Worm (Caenorhabditis elegans): ENCODE results near the gene T03F7.6.

The T03F7.6 gene

DNA sequence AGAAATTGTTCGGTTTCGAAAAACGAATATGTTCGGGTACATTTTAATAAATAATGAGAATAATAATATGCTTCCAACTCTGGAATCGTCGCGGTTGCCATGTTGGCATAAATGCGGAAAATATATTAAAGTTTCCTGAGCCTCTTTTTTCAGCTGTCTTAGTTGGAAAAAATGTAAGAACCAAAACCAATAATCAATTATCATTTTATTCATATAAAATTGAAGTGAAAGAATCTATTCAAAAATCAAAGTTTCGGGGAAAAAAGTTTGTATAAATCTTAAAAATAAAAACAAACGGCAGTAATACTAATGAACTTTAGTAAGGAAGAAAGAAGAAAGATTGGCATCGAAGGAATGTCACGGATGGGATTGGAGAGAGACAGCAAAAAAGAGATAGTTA, 10.4 kb downstream of the T03F7.6 start, which contains the start of gene srh-45:
Gene srh-45 (minus strand): TSS at position 101 of the 400 bp plus-strand sequence.
- no peak for TF ChIP-seq sox-2 (GFP tag; IDR thresholded peaks at IDR 0.05)
- no peak for TF ChIP-seq ceh-6 (GFP tag; optimal IDR thresholded peaks at IDR 0.05)
- TF ChIP-seq dmd-4 (tag; optimal IDR thresholded peaks at IDR 0.05; ENCODE audit: borderline replicate concordance), result no peak
- no peak for TF ChIP-seq pag-3 (tag; optimal IDR thresholded peaks at IDR 0.05; ENCODE audit: borderline replicate concordance)
- TF ChIP-seq ref-2 (tag; optimal IDR thresholded peaks at IDR 0.05), result no peak
- no peak for TF ChIP-seq ceh-34 (tag; optimal IDR thresholded peaks at IDR 0.05)
- no peak for TF ChIP-seq pax-1 (tag; optimal IDR thresholded peaks at IDR 0.05)
- TF ChIP-seq ceh-45 (GFP tag; IDR thresholded peaks at IDR 0.05), result no peak
- TF ChIP-seq hlh-6 (tag; optimal IDR thresholded peaks at IDR 0.05), result no peak
- TF ChIP-seq ceh-2 (tag; optimal IDR thresholded peaks at IDR 0.05), result no peak
- no peak for TF ChIP-seq fkh-10 (GFP tag; optimal IDR thresholded peaks at IDR 0.05)
- no peak for TF ChIP-seq lin-11 (tag; optimal IDR thresholded peaks at IDR 0.05)
- TF ChIP-seq C08G9.2 (tag; optimal IDR thresholded peaks at IDR 0.05), result no peak
- no peak for TF ChIP-seq gmeb-2 (tag; optimal IDR thresholded peaks at IDR 0.05)
- TF ChIP-seq unc-3 (GFP tag; conservative IDR thresholded peaks at IDR 0.05), result no peak
- no peak for TF ChIP-seq unc-3 (tag; optimal IDR thresholded peaks at IDR 0.05)
- TF ChIP-seq sox-4 (tag; optimal IDR thresholded peaks at IDR 0.05), result no peak
- no peak for TF ChIP-seq pros-1 (tag; optimal IDR thresholded peaks at IDR 0.05)
- TF ChIP-seq T23F11.4 (GFP tag; optimal IDR thresholded peaks at IDR 0.05), result no peak
- TF ChIP-seq che-1 (tag; optimal IDR thresholded peaks at IDR 0.05), result no peak
- TF ChIP-seq ceh-48 (tag; optimal IDR thresholded peaks at IDR 0.05), result no peak

DNA sequence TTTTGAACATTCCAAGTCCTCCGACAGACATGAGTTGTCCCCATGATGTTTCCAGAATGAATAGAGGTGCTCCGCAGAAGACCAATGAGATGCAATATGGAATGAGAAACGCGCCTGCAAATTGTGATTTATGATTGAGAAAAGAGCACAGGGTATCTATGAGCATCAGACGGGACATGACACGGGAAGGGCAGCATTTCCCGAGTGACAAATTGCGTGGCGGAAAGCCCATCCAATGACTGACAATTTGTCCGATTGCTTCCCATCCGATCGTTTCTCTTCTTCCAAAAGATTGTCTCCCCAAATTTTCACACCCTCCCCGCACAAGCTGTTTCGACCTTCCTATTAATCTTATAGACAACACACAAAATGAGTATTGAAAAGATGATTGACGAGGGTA, 13.3 kb downstream of the T03F7.6 start:
- TF ChIP-seq pax-1 (tag; optimal IDR thresholded peaks at IDR 0.05) (no peak), unc-55 (GFP tag; optimal IDR thresholded peaks at IDR 0.05) (peak; percentile 95), K09A11.1 (tag; optimal IDR thresholded peaks at IDR 0.05; ENCODE audit: insufficient read depth) (no peak), ama-1 (optimal IDR thresholded peaks at IDR 0.05) (no peak), ceh-22 (tag; optimal IDR thresholded peaks at IDR 0.05) (no peak), sox-4 (tag; optimal IDR thresholded peaks at IDR 0.05) (no peak), K02D7.2 (tag; optimal IDR thresholded peaks at IDR 0.05) (no peak), nfya-1 (tag; optimal IDR thresholded peaks at IDR 0.05) (peak; percentile 6), ceh-18 (tag; optimal IDR thresholded peaks at IDR 0.05) (peak; percentile 83), rnt-1 (tag; optimal IDR thresholded peaks at IDR 0.05) (peak; percentile 75), pqm-1 (tag; optimal IDR thresholded peaks at IDR 0.05) (no peak), gmeb-2 (tag; optimal IDR thresholded peaks at IDR 0.05) (no peak)

ce11 chrV:11308346-11308745, 13.9 kb downstream of the T03F7.6 start, which contains the start of gene snf-11:
snf-11 (minus strand) TSS chrV:11308446.
- TF ChIP-seq odd-2 (tag; optimal IDR thresholded peaks at IDR 0.05) (no peak), Y22D7AL.16 (tag; optimal IDR thresholded peaks at IDR 0.05) (no peak), rnt-1 (tag; optimal IDR thresholded peaks at IDR 0.05) (no peak), sdc-2 (tag; optimal IDR thresholded peaks at IDR 0.05) (no peak)

- TF ChIP-seq pat-9 (tag; optimal IDR thresholded peaks at IDR 0.05) (peak; percentile 19), nfya-1 (tag; optimal IDR thresholded peaks at IDR 0.05) (peak; percentile 59), ceh-18 (tag; optimal IDR thresholded peaks at IDR 0.05) (peak; percentile 85), syd-9 (tag; optimal IDR thresholded peaks at IDR 0.05) (no peak), T23F11.4 (GFP tag; optimal IDR thresholded peaks at IDR 0.05) (no peak), lim-6 (tag; optimal IDR thresholded peaks at IDR 0.05) (no peak), mec-3 (tag; optimal IDR thresholded peaks at IDR 0.05; ENCODE audit: borderline replicate concordance) (no peak), rnt-1 (tag; optimal IDR thresholded peaks at IDR 0.05) (peak; percentile 66), unc-55 (GFP tag; optimal IDR thresholded peaks at IDR 0.05) (peak; percentile 55), ceh-34 (tag; optimal IDR thresholded peaks at IDR 0.05) (peak; percentile 6), hlh-6 (tag; optimal IDR thresholded peaks at IDR 0.05) (peak; percentile 15), ceh-9 (tag; optimal IDR thresholded peaks at IDR 0.05) (no peak), ceh-31 (tag; optimal IDR thresholded peaks at IDR 0.05) (no peak), ref-2 (tag; optimal IDR thresholded peaks at IDR 0.05) (no peak)
Measured at ce11 chrV:11308915-11309314, 14.4 kb downstream of the T03F7.6 start.

All from whole organism, late embryonic.